Fruit fly (Drosophila melanogaster) whole organism, embryonic: ENCODE data around the gene CG6937.

ENCODE experiments used
- ATbp ChIP-seq: fragments of 200-800 bp; sonication (Bioruptor generic); optimal IDR thresholded peaks from 2 replicates; lab custom pipeline; 2017; ENCODE audit warnings: missing biosample characterization, mild to moderate bottlenecking, missing genetic modification characterization, missing genetic modification reagents
- Antp ChIP-seq: fragments of 200-800 bp; sonication (Bioruptor generic); optimal IDR thresholded peaks from 3 replicates; lab custom pipeline; 2016; ENCODE audit warnings: missing biosample characterization, missing genetic modification characterization
- Asciz ChIP-seq: fragments of 200-800 bp; sonication (Bioruptor generic); optimal IDR thresholded peaks from 2 replicates; lab custom pipeline; 2017; ENCODE audit warnings: missing biosample characterization, mild to moderate bottlenecking, missing genetic modification characterization, missing genetic modification reagents
- CG10366 ChIP-seq: fragments of 200-800 bp; sonication (Bioruptor generic); IDR thresholded peaks from 2 replicates; pipeline ENCODE4 v1.3.6; 2022; ENCODE audit warnings: missing biosample characterization, missing genetic modification characterization
- CG12219 ChIP-seq: fragments of 200-800 bp; sonication (Bioruptor generic); optimal IDR thresholded peaks from 3 replicates; lab custom pipeline; 2018; ENCODE audit warnings: missing biosample characterization, mild to moderate bottlenecking, missing genetic modification characterization
- CG12659 ChIP-seq: fragments of 200-800 bp; sonication (Bioruptor generic); optimal IDR thresholded peaks from 3 replicates; lab custom pipeline; 2017; ENCODE audit warnings: mild to moderate bottlenecking, missing biosample characterization, missing genetic modification reagents, missing genetic modification characterization
- CG17802 ChIP-seq: fragments of 200-800 bp; sonication (Bioruptor generic); optimal IDR thresholded peaks from 2 replicates; lab custom pipeline; 2018; ENCODE audit warnings: missing biosample characterization, mild to moderate bottlenecking, missing genetic modification characterization, moderate library complexity
- CG17829 ChIP-seq: fragments of 200-800 bp; optimal IDR thresholded peaks from 2 replicates; lab custom pipeline; 2019; ENCODE audit warnings: missing biosample characterization, mild to moderate bottlenecking, missing genetic modification characterization, moderate library complexity
- CG2120 ChIP-seq: fragments of 200-800 bp; sonication (Bioruptor generic); optimal IDR thresholded peaks from 3 replicates; lab custom pipeline; 2016; ENCODE audit warnings: missing biosample characterization, missing genetic modification characterization
- CG2712 ChIP-seq: fragments of 200-800 bp; optimal IDR thresholded peaks from 3 replicates; lab custom pipeline; 2019; ENCODE audit warnings: missing biosample characterization, mild to moderate bottlenecking, missing genetic modification characterization, moderate library complexity
- CG6272 ChIP-seq: fragments of 200-800 bp; sonication (Bioruptor generic); IDR thresholded peaks from 2 replicates; pipeline ENCODE4 v1.3.6; 2022; ENCODE audit warnings: missing biosample characterization, missing genetic modification characterization
- CG6813 ChIP-seq: fragments of 200-800 bp; sonication (Bioruptor generic); optimal IDR thresholded peaks from 2 replicates; lab custom pipeline; 2017; ENCODE audit warnings: missing biosample characterization, missing genetic modification characterization, mild to moderate bottlenecking, moderate library complexity, missing genetic modification reagents
- CG7745 ChIP-seq: fragments of 200-800 bp; sonication (Bioruptor generic); optimal IDR thresholded peaks from 2 replicates; lab custom pipeline; 2018; ENCODE audit warnings: missing biosample characterization, mild to moderate bottlenecking, missing genetic modification characterization, moderate library complexity
- CG7839 ChIP-seq: fragments of 200-800 bp; sonication (Bioruptor generic); optimal IDR thresholded peaks from 3 replicates; lab custom pipeline; 2018; ENCODE audit warnings: missing biosample characterization, mild to moderate bottlenecking, missing genetic modification characterization, moderate library complexity
- CG8924 ChIP-seq: fragments of 200-800 bp; optimal IDR thresholded peaks from 3 replicates; lab custom pipeline; 2019; ENCODE audit warnings: missing biosample characterization, mild to moderate bottlenecking, missing genetic modification characterization, moderate library complexity
- CG9932 ChIP-seq: fragments of 200-800 bp; sonication (Bioruptor generic); IDR thresholded peaks from 2 replicates; pipeline ENCODE4 v1.3.6; 2022; ENCODE audit warnings: missing biosample characterization, missing genetic modification characterization
- CoRest ChIP-seq: fragments of 200-800 bp; sonication (Bioruptor generic); optimal IDR thresholded peaks from 3 replicates; lab custom pipeline; 2018; ENCODE audit warnings: missing biosample characterization, mild to moderate bottlenecking, missing genetic modification characterization, moderate library complexity
- Dbx ChIP-seq: fragments of 200-800 bp; sonication (Bioruptor generic); IDR thresholded peaks from 3 replicates; pipeline ENCODE4 v1.3.6; 2022; ENCODE audit warnings: missing biosample characterization, missing genetic modification characterization
- Deaf1 ChIP-seq: fragments of 200-800 bp; optimal IDR thresholded peaks from 3 replicates; lab custom pipeline; 2019; ENCODE audit warnings: missing biosample characterization, mild to moderate bottlenecking, missing genetic modification characterization, moderate library complexity
- Dref ChIP-seq: fragments of 200-800 bp; sonication (Bioruptor generic); IDR thresholded peaks from 2 replicates; pipeline ENCODE4 v1.3.6; 2022; ENCODE audit warnings: missing biosample characterization, missing genetic modification characterization
- E2f2 ChIP-seq: fragments of 200-800 bp; sonication (Bioruptor generic); IDR thresholded peaks from 2 replicates; pipeline ENCODE4 v1.3.6; 2022; ENCODE audit warnings: missing biosample characterization, missing genetic modification characterization
- ERR ChIP-seq: fragments of 200-800 bp; sonication (Bioruptor generic); optimal IDR thresholded peaks from 2 replicates; lab custom pipeline; 2016; ENCODE audit warnings: missing biosample characterization, missing genetic modification characterization
- Eip74EF ChIP-seq, 2 experiments: fragments of 200-800 bp in 1 of 2; fragments of >200 bp in 1 of 2; sonication (Bioruptor generic) in 1 of 2; optimal IDR thresholded peaks; 2 replicates each; lab custom pipeline; 2017 to 2019; ENCODE audit warnings: missing biosample characterization in 2 of 2, missing genetic modification characterization in 2 of 2, mild to moderate bottlenecking in 1 of 2, moderate library complexity in 1 of 2
- Fer2 ChIP-seq: fragments of 200-800 bp; sonication (Bioruptor generic); optimal IDR thresholded peaks from 2 replicates; lab custom pipeline; 2018; ENCODE audit warnings: missing biosample characterization, mild to moderate bottlenecking, missing genetic modification characterization, moderate library complexity
- Gsc ChIP-seq: fragments of 200-800 bp; sonication (Bioruptor generic); IDR thresholded peaks from 2 replicates; pipeline ENCODE4 v1.3.6; 2022; ENCODE audit warnings: missing biosample characterization, missing genetic modification characterization
- HHEX ChIP-seq: fragments of 200-800 bp; sonication (Bioruptor generic); optimal IDR thresholded peaks from 3 replicates; lab custom pipeline; 2017; ENCODE audit warnings: missing biosample characterization, mild to moderate bottlenecking, missing genetic modification characterization, missing genetic modification reagents
- Hr78 ChIP-seq, 2 experiments: fragments of 200-800 bp in 1 of 2; fragments of >200 bp in 1 of 2; sonication (Bioruptor generic) in 1 of 2; optimal IDR thresholded peaks; 2 replicates each; lab custom pipeline; 2017 to 2019; ENCODE audit warnings: missing biosample characterization in 2 of 2, missing genetic modification characterization in 2 of 2, mild to moderate bottlenecking in 1 of 2, moderate library complexity in 1 of 2
- Hsf ChIP-seq: fragments of 200-800 bp; sonication (Bioruptor generic); optimal IDR thresholded peaks from 3 replicates; lab custom pipeline; 2016; ENCODE audit warnings: missing biosample characterization, missing genetic modification characterization
- Nf-YA ChIP-seq: fragments of 200-800 bp; sonication (Bioruptor generic); IDR thresholded peaks from 2 replicates; pipeline ENCODE4 v1.3.6; 2022; ENCODE audit warnings: missing biosample characterization, missing genetic modification characterization
- Ptx1 ChIP-seq: fragments of 200-800 bp; sonication (Bioruptor generic); IDR thresholded peaks from 2 replicates; pipeline ENCODE4 v1.3.6; 2022; ENCODE audit warnings: missing biosample characterization, missing genetic modification characterization
- Tbp ChIP-seq: fragments of >200 bp; optimal IDR thresholded peaks from 2 replicates; lab custom pipeline; 2018; ENCODE audit warnings: missing biosample characterization, missing genetic modification characterization
- abd-A ChIP-seq: fragments of 200-800 bp; sonication (Bioruptor generic); optimal IDR thresholded peaks from 3 replicates; lab custom pipeline; 2019; ENCODE audit warnings: missing biosample characterization, mild to moderate bottlenecking, missing genetic modification characterization, moderate library complexity
- chn ChIP-seq: fragments of 200-800 bp; sonication (Bioruptor generic); optimal IDR thresholded peaks from 2 replicates; lab custom pipeline; 2016; ENCODE audit warnings: missing biosample characterization, missing genetic modification characterization
- ci ChIP-seq: fragments of 200-800 bp; sonication (Bioruptor generic); IDR thresholded peaks from 3 replicates; pipeline ENCODE4 v1.3.6; 2022; ENCODE audit warnings: missing biosample characterization, missing genetic modification characterization
- dmrt99B ChIP-seq: fragments of 200-800 bp; sonication (Bioruptor generic); optimal IDR thresholded peaks from 2 replicates; lab custom pipeline; 2018; ENCODE audit warnings: missing biosample characterization, mild to moderate bottlenecking, missing genetic modification characterization, moderate library complexity
- dysf ChIP-seq: fragments of 200-800 bp; sonication (Bioruptor generic); IDR thresholded peaks from 3 replicates; pipeline ENCODE4 v1.3.6; 2022; ENCODE audit warnings: missing biosample characterization, missing genetic modification characterization
- en ChIP-seq: fragments of 200-800 bp; sonication (Bioruptor generic); optimal IDR thresholded peaks from 2 replicates; lab custom pipeline; 2016; ENCODE audit warnings: missing biosample characterization, missing genetic modification characterization
- esg ChIP-seq: fragments of 200-800 bp; sonication (Bioruptor generic); conservative IDR thresholded peaks from 2 replicates; pipeline ENCODE4 v1.3.6; 2022; ENCODE audit warnings: missing biosample characterization, missing genetic modification characterization
- gcm ChIP-seq: fragments of 200-800 bp; sonication (Bioruptor generic); optimal IDR thresholded peaks from 2 replicates; lab custom pipeline; 2019; ENCODE audit warnings: missing biosample characterization, mild to moderate bottlenecking, missing genetic modification characterization, moderate library complexity
- gem ChIP-seq: fragments of 200-800 bp; sonication (Bioruptor generic); optimal IDR thresholded peaks from 2 replicates; lab custom pipeline; 2019; ENCODE audit warnings: missing biosample characterization, mild to moderate bottlenecking, missing genetic modification characterization, moderate library complexity
- gsb ChIP-seq: fragments of 200-800 bp; sonication (Bioruptor generic); IDR thresholded peaks from 2 replicates; pipeline ENCODE4 v1.3.6; 2022; ENCODE audit warnings: missing biosample characterization, missing genetic modification characterization
- nmo ChIP-seq: fragments of 200-800 bp; sonication (Bioruptor generic); optimal IDR thresholded peaks from 2 replicates; lab custom pipeline; 2018; ENCODE audit warnings: missing biosample characterization, mild to moderate bottlenecking, missing genetic modification characterization, moderate library complexity
- pan ChIP-seq, 4 experiments: fragments of >200 bp in 3 of 4; fragments of 200-800 bp in 1 of 4; sonication (Bioruptor generic) in 1 of 4; optimal IDR thresholded peaks in 3 of 4; IDR thresholded peaks in 1 of 4; 2 replicates each; pipeline versions ENCODE4 v1.3.6 to Lab custom; 2017 to 2022; ENCODE audit warnings: missing biosample characterization in 2 of 4, missing genetic modification characterization in 2 of 4, mixed read lengths in 1 of 4
- pros ChIP-seq: fragments of 200-800 bp; sonication (Bioruptor generic); optimal IDR thresholded peaks from 3 replicates; lab custom pipeline; 2019; ENCODE audit warnings: missing biosample characterization, mild to moderate bottlenecking, missing genetic modification characterization, moderate library complexity
- seq ChIP-seq: fragments of 200-800 bp; sonication (Bioruptor generic); IDR thresholded peaks from 2 replicates; pipeline ENCODE4 v1.3.6; 2022; ENCODE audit warnings: missing biosample characterization, missing genetic modification characterization
- sisA ChIP-seq: fragments of 200-800 bp; sonication (Bioruptor generic); IDR thresholded peaks from 2 replicates; pipeline ENCODE4 v1.3.6; 2022; ENCODE audit warnings: missing biosample characterization, missing genetic modification characterization
- tgo ChIP-seq: fragments of 200-800 bp; sonication (Bioruptor generic); IDR thresholded peaks from 3 replicates; pipeline ENCODE4 v1.3.6; 2022; ENCODE audit warnings: missing biosample characterization, missing genetic modification characterization

Gene CG6937

DNA sequence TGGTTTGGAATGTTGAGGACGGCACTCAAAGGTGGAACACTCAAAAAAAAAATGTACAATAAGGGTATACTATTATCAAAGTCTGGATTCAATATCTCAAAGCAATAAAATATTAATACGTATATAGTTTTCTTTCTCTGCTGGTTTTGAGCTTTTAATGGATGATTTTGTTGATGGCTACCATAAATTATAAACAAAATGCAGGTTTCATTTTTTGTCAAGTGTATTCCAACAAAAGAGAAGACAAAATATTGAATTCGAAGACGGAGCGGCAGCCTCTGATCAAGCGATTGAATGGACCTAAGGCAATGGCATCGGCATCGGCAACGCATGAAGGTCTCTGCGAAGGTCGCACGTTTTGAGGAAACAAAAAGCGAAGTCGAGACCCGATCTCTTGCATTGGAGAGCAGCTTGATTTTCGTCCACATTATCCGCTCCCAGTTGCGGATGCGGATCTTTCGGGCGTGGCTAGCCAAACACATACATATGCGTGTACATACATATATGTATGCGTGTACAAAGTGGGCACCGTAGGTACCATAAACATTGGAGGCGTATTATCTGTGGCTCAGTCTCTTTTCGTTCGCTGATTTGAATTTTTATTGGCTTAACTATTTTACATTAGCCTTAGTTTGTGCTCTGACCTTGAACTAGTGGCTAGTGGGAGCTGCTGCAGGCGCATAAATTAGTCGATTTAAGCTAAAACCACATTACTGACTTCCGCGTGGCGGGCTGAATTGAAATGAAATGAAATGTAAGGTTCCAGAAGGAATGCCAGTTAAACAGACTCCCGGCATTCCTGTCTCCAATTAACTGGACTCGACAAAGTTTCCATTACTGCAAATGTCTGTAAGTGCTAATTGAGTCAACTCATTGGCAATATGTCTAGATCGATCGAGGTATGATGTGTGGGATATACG, 47.8 kb upstream of the CG6937 start (continued):
- TF ChIP-seq CG17829 (tag; lab: Kevin White, UChicago) = no peak
- TF ChIP-seq CG6272 = no peak
- peak; percentile 22 for TF ChIP-seq gcm (GFP tag; lab: Kevin White, UChicago)
- no peak for TF ChIP-seq Dref
- peak; percentile 22 for TF ChIP-seq HHEX (GFP tag; lab: Kevin White, UChicago)
- TF ChIP-seq Antp = no peak
- no peak for TF ChIP-seq CG17802 (tag; lab: Kevin White, UChicago)
- TF ChIP-seq CG10366 (GFP tag; lab: Robert Waterston, UW) = peak; percentile 50
- no peak for TF ChIP-seq en
- TF ChIP-seq CG8924 (tag; lab: Kevin White, UChicago) = peak; percentile 50
- no peak for TF ChIP-seq Dbx (GFP tag; lab: Robert Waterston, UW)
- peak; percentile 17 for TF ChIP-seq abd-A
- no peak for TF ChIP-seq ERR (GFP tag; lab: Kevin White, UChicago)
- no peak for TF ChIP-seq CG9932
- TF ChIP-seq dysf (GFP tag; lab: Robert Waterston, UW) = peak; percentile 68
- TF ChIP-seq Asciz (GFP tag; lab: Kevin White, UChicago) = no peak
- peak; percentile 97 for TF ChIP-seq pros (GFP tag; lab: Kevin White, UChicago)
- no peak for TF ChIP-seq chn (GFP tag; lab: Kevin White, UChicago)
- TF ChIP-seq CG2712 = peak; percentile 40
- TF ChIP-seq CG6813 (GFP tag; lab: Kevin White, UChicago) = peak; percentile 27
- TF ChIP-seq CoRest = peak; percentile 51
- TF ChIP-seq Tbp (GFP tag; lab: Kevin White, UChicago) = no peak
- TF ChIP-seq tgo = peak; percentile 35; the same call in 1 of the 3 replicates
- TF ChIP-seq CG7839 (tag; lab: Kevin White, UChicago) = peak; percentile 67
- TF ChIP-seq CG12659 (GFP tag; lab: Kevin White, UChicago) = peak; percentile 34
- TF ChIP-seq esg (GFP tag; lab: Robert Waterston, UW) = peak; percentile 38
- no peak for TF ChIP-seq Hr78 (GFP tag; optimal IDR thresholded peaks at IDR 0.05; lab: Kevin White, UChicago)
- no peak for TF ChIP-seq gsb (GFP tag; lab: Robert Waterston, UW)
- peak in 1 of 2 experiments; percentile 56 for TF ChIP-seq Eip74EF (GFP tag; optimal IDR thresholded peaks at IDR 0.05; lab: Kevin White, UChicago)
- no peak for TF ChIP-seq pan (optimal IDR thresholded peaks at IDR 0.05; lab: Kevin White, UChicago)
- peak in 1 of 2 experiments; percentile 70 for TF ChIP-seq pan (GFP tag; optimal IDR thresholded peaks at IDR 0.05 in 1 of 2, IDR thresholded peaks at IDR 0.05 in 1 of 2)
- 0 out of 2 replicates have a peak, but pooled peaks have one; percentile 20 for TF ChIP-seq Nf-YA (GFP tag; lab: Robert Waterston, UW)
- TF ChIP-seq Deaf1 (tag; lab: Kevin White, UChicago) = peak; percentile 33
- peak; percentile 10 for TF ChIP-seq Hsf (GFP tag; lab: Kevin White, UChicago)
- no peak for TF ChIP-seq CG7745 (tag; lab: Kevin White, UChicago)
- TF ChIP-seq nmo (GFP tag; lab: Kevin White, UChicago) = peak; percentile 36
- TF ChIP-seq dmrt99B (tag; lab: Kevin White, UChicago) = peak; percentile 79
- TF ChIP-seq ATbp (GFP tag; lab: Kevin White, UChicago) = peak; percentile 27
- no peak for TF ChIP-seq Gsc (GFP tag; lab: Robert Waterston, UW)
- peak; percentile 74 for TF ChIP-seq gem (tag; lab: Kevin White, UChicago)
- TF ChIP-seq seq (GFP tag; lab: Robert Waterston, UW) = no peak
- TF ChIP-seq sisA (GFP tag; lab: Robert Waterston, UW) = peak; percentile 37; the same call in 1 of the 2 replicates
- TF ChIP-seq CG12219 = peak; percentile 25
- peak; percentile 62; the same call in 1 of the 3 replicates for TF ChIP-seq ci (GFP tag; lab: Robert Waterston, UW)
- TF ChIP-seq E2f2 (GFP tag; lab: Robert Waterston, UW) = 0 out of 2 replicates have a peak, but pooled peaks have one; percentile 22
- TF ChIP-seq Fer2 (tag; lab: Kevin White, UChicago) = no peak
- TF ChIP-seq Ptx1 = peak; percentile 66
- peak; percentile 56 for TF ChIP-seq CG2120 (GFP tag; lab: Kevin White, UChicago)
